Worm (Caenorhabditis elegans) whole organism, early embryonic: ENCODE measurements around the gene gst-38.

Experiments used
- ama-1 ChIP-seq: fragments of 150-350 bp; optimal IDR thresholded peaks from 2 replicates; lab custom pipeline; 2014
- ceh-13 ChIP-seq: fragments of 200-800 bp; sonication (Bioruptor generic); optimal IDR thresholded peaks from 2 replicates; lab custom pipeline; 2018; ENCODE audit warnings: mild to moderate bottlenecking, missing genetic modification characterization, missing compliant biosample characterization
- ceh-36 ChIP-seq: sonication (generic microtip); optimal IDR thresholded peaks from 2 replicates; lab custom pipeline; 2016; ENCODE audit warnings: missing genetic modification characterization, inconsistent platforms, missing compliant biosample characterization
- ets-7 ChIP-seq: sonication (generic microtip); optimal IDR thresholded peaks from 2 replicates; lab custom pipeline; 2016; ENCODE audit warnings: missing genotype, missing genetic modification characterization, missing compliant biosample characterization
- flt-1 ChIP-seq: fragments of 200-800 bp; sonication (Bioruptor generic); IDR thresholded peaks from 2 replicates; pipeline ENCODE4 v1.3.6; 2022; ENCODE audit warnings: missing genetic modification characterization, missing compliant biosample characterization
- hnd-1 ChIP-seq: sonication (generic microtip); optimal IDR thresholded peaks from 2 replicates; lab custom pipeline; 2016; ENCODE audit warnings: missing genetic modification characterization, missing compliant biosample characterization
- tra-4 ChIP-seq: sonication (generic microtip); optimal IDR thresholded peaks from 2 replicates; lab custom pipeline; 2017; ENCODE audit warnings: missing genetic modification characterization, missing compliant biosample characterization

ce11 chrV:15888751-15889150 lies 27.1 kb downstream of the gst-38 start, which contains the start of gene cgt-1:
- TF ChIP-seq ama-1 (lab: Kevin White, UChicago): no peak
- TF ChIP-seq ceh-36 (tag; lab: Kevin White, UChicago): no peak
- no peak for TF ChIP-seq tra-4 (tag; lab: Kevin White, UChicago)
- TF ChIP-seq flt-1 (GFP tag; lab: Robert Waterston, UW): no peak
- no peak for TF ChIP-seq hnd-1 (tag; lab: Kevin White, UChicago)
- TF ChIP-seq ets-7 (tag; lab: Kevin White, UChicago): no peak
- TF ChIP-seq ceh-13 (GFP tag; lab: Kevin White, UChicago): no peak
